Worm (Caenorhabditis elegans) whole organism, young adult: ENCODE measurements around the gene C25H3.17.

Experiments used
- B0261.1 ChIP-seq: sonication (generic microtip); optimal IDR thresholded peaks from 2 replicates; lab custom pipeline; 2016; ENCODE audit warnings: mild to moderate bottlenecking, missing genetic modification characterization, moderate library complexity, missing compliant biosample characterization
- C17E4.6 ChIP-seq: fragments of 200-800 bp; sonication (Bioruptor generic); IDR thresholded peaks from 2 replicates; pipeline ENCODE4 v1.3.6; 2022; ENCODE audit warnings: missing genetic modification reagents, missing genetic modification characterization, missing compliant biosample characterization
- F33H1.4 ChIP-seq: fragments of 200-800 bp; sonication (Bioruptor generic); IDR thresholded peaks from 2 replicates; pipeline ENCODE4 v1.3.6; 2022; ENCODE audit warnings: missing genetic modification reagents, missing genetic modification characterization, missing compliant biosample characterization
- F37B4.10 ChIP-seq: fragments of 200-800 bp; sonication (Bioruptor generic); IDR thresholded peaks from 2 replicates; pipeline ENCODE4 v1.3.6; 2022; ENCODE audit warnings: missing genetic modification characterization, missing compliant biosample characterization
- F52B5.7 ChIP-seq: sonication (generic microtip); optimal IDR thresholded peaks from 2 replicates; lab custom pipeline; 2016; ENCODE audit warnings: mild to moderate bottlenecking, missing genetic modification characterization, missing compliant biosample characterization
- K12H6.12 ChIP-seq: fragments of 200-800 bp; sonication (Bioruptor generic); optimal IDR thresholded peaks from 2 replicates; lab custom pipeline; 2018; ENCODE audit warnings: mild to moderate bottlenecking, missing genetic modification characterization, missing compliant biosample characterization
- T26A5.8 ChIP-seq: sonication (generic microtip); optimal IDR thresholded peaks from 2 replicates; lab custom pipeline; 2016; ENCODE audit warnings: missing genetic modification characterization, missing compliant biosample characterization
- Y67H2A.10 ChIP-seq: fragments of 200-800 bp; sonication (Bioruptor generic); conservative IDR thresholded peaks from 2 replicates; pipeline ENCODE4 v1.3.6; 2022; ENCODE audit warnings: missing genetic modification reagents, missing genetic modification characterization, missing compliant biosample characterization
- attf-5 ChIP-seq: fragments of 200-800 bp; sonication (Bioruptor generic); optimal IDR thresholded peaks from 2 replicates; lab custom pipeline; 2018; ENCODE audit warnings: mild to moderate bottlenecking, missing genetic modification characterization, missing compliant biosample characterization
- attf-6 ChIP-seq: fragments of 200-800 bp; sonication (Bioruptor generic); IDR thresholded peaks from 2 replicates; pipeline ENCODE4 v1.3.6; 2022; ENCODE audit warnings: missing genetic modification reagents, missing genetic modification characterization, missing compliant biosample characterization
- bed-1 ChIP-seq: fragments of 200-800 bp; sonication (Bioruptor generic); IDR thresholded peaks from 2 replicates; pipeline ENCODE4 v1.3.6; 2022; ENCODE audit warnings: missing genetic modification reagents, missing genetic modification characterization, missing compliant biosample characterization
- cebp-1 ChIP-seq, 2 experiments: fragments of 200-800 bp in 1 of 2; sonication (Bioruptor generic) in 1 of 2; sonication (generic microtip) in 1 of 2; IDR thresholded peaks in 1 of 2; optimal IDR thresholded peaks in 1 of 2; 2 replicates each; pipeline versions ENCODE4 v1.3.6 to Lab custom; 2017 to 2022; ENCODE audit warnings: missing compliant biosample characterization in 2 of 2, missing genetic modification characterization in 2 of 2, mild to moderate bottlenecking in 1 of 2, missing genetic modification reagents in 1 of 2, moderate library complexity in 1 of 2
- cebp-2 ChIP-seq: fragments of 200-800 bp; sonication (Bioruptor generic); IDR thresholded peaks from 2 replicates; pipeline ENCODE4 v1.3.6; 2022; ENCODE audit warnings: missing genetic modification characterization, missing compliant biosample characterization
- ceh-58 ChIP-seq: fragments of 200-800 bp; sonication (Bioruptor generic); IDR thresholded peaks from 2 replicates; pipeline ENCODE4 v1.3.6; 2022; ENCODE audit warnings: missing genetic modification characterization, missing compliant biosample characterization
- dpff-1 ChIP-seq: sonication (generic microtip); optimal IDR thresholded peaks from 2 replicates; lab custom pipeline; 2017; ENCODE audit warnings: mild to moderate bottlenecking, missing genetic modification characterization, missing compliant biosample characterization
- efl-1 ChIP-seq: fragments of 150-350 bp; optimal IDR thresholded peaks from 2 replicates; lab custom pipeline; 2014; ENCODE audit warnings: missing biosample characterization, missing genetic modification reagents, missing genetic modification characterization
- ets-4 ChIP-seq: fragments of 200-800 bp; sonication (Bioruptor generic); optimal IDR thresholded peaks from 2 replicates; lab custom pipeline; 2018; ENCODE audit warnings: mild to moderate bottlenecking, missing genetic modification characterization, missing compliant biosample characterization
- fkh-3 ChIP-seq: sonication (generic microtip); optimal IDR thresholded peaks from 2 replicates; lab custom pipeline; 2016; ENCODE audit warnings: mild to moderate bottlenecking, missing genetic modification characterization, missing compliant biosample characterization
- him-1 ChIP-seq: sonication (generic microtip); optimal IDR thresholded peaks from 2 replicates; lab custom pipeline; 2016; ENCODE audit warnings: missing genotype, missing genetic modification reagents, missing genetic modification characterization, missing compliant biosample characterization
- hlh-12 ChIP-seq: sonication (generic microtip); optimal IDR thresholded peaks from 2 replicates; lab custom pipeline; 2016; ENCODE audit warnings: missing genetic modification characterization, missing compliant biosample characterization
- hmg-20 ChIP-seq: fragments of 200-800 bp; sonication (Bioruptor generic); IDR thresholded peaks from 2 replicates; pipeline ENCODE4 v1.3.6; 2022; ENCODE audit warnings: missing genetic modification reagents, missing genetic modification characterization, missing compliant biosample characterization
- let-526 ChIP-seq: fragments of 200-800 bp; sonication (Bioruptor generic); IDR thresholded peaks from 2 replicates; pipeline ENCODE4 v1.3.6; 2022; ENCODE audit warnings: missing genetic modification reagents, missing genetic modification characterization, missing compliant biosample characterization
- let-607 ChIP-seq, 2 experiments: fragments of 200-800 bp in 1 of 2; sonication (Bioruptor generic) in 1 of 2; sonication (generic microtip) in 1 of 2; optimal IDR thresholded peaks; 2 replicates each; lab custom pipeline; 2016 to 2018; ENCODE audit warnings: mild to moderate bottlenecking in 2 of 2, missing compliant biosample characterization in 2 of 2, missing genetic modification characterization in 2 of 2, moderate library complexity in 2 of 2, missing genotype in 1 of 2
- madf-3 ChIP-seq: fragments of 200-800 bp; sonication (Bioruptor generic); IDR thresholded peaks from 2 replicates; pipeline ENCODE4 v1.3.6; 2022; ENCODE audit warnings: missing genetic modification reagents, missing genetic modification characterization, missing compliant biosample characterization
- mes-4 ChIP-seq: sonication (generic microtip); optimal IDR thresholded peaks from 2 replicates; lab custom pipeline; 2016; ENCODE audit warnings: missing genotype, missing genetic modification characterization, missing compliant biosample characterization
- mxl-1 ChIP-seq: sonication (generic microtip); optimal IDR thresholded peaks from 2 replicates; lab custom pipeline; 2016; ENCODE audit warnings: missing genetic modification characterization, missing compliant biosample characterization
- nfyb-1 ChIP-seq: fragments of 200-800 bp; sonication (Bioruptor generic); IDR thresholded peaks from 2 replicates; pipeline ENCODE4 v1.3.6; 2022; ENCODE audit warnings: missing genetic modification reagents, missing genetic modification characterization, missing compliant biosample characterization
- nhr-27 ChIP-seq: fragments of 200-800 bp; sonication (Bioruptor generic); optimal IDR thresholded peaks from 2 replicates; lab custom pipeline; 2018; ENCODE audit warnings: mild to moderate bottlenecking, missing genetic modification characterization, moderate library complexity, missing compliant biosample characterization
- nhr-90 ChIP-seq: sonication (generic microtip); optimal IDR thresholded peaks from 2 replicates; lab custom pipeline; 2016; ENCODE audit warnings: missing genotype, mild to moderate bottlenecking, missing genetic modification characterization, missing compliant biosample characterization
- rpc-1 ChIP-seq, 2 experiments: fragments of 150-350 bp in 1 of 2; sonication (generic microtip) in 1 of 2; optimal IDR thresholded peaks; 2 replicates each; lab custom pipeline; 2014 to 2018; ENCODE audit warnings: missing biosample characterization in 1 of 2, missing genetic modification characterization in 1 of 2, missing genetic modification reagents in 1 of 2, missing genotype in 1 of 2
- somi-1 ChIP-seq: fragments of 200-800 bp; sonication (Bioruptor generic); optimal IDR thresholded peaks from 2 replicates; lab custom pipeline; 2018; ENCODE audit warnings: mild to moderate bottlenecking, missing genetic modification characterization, missing compliant biosample characterization
- tbp1 ChIP-seq: fragments of 200-800 bp; sonication (Bioruptor generic); optimal IDR thresholded peaks from 2 replicates; lab custom pipeline; 2018; ENCODE audit warnings: mild to moderate bottlenecking, missing genetic modification characterization, missing compliant biosample characterization
- tlf-1 ChIP-seq: fragments of 200-800 bp; sonication (Bioruptor generic); optimal IDR thresholded peaks from 2 replicates; lab custom pipeline; 2018; ENCODE audit warnings: mild to moderate bottlenecking, missing genetic modification characterization, missing compliant biosample characterization
- unc-130 ChIP-seq: sonication (generic microtip); optimal IDR thresholded peaks from 2 replicates; lab custom pipeline; 2016; ENCODE audit warnings: missing genetic modification reagents, missing genetic modification characterization, missing compliant biosample characterization
- zfh-2 ChIP-seq: fragments of 200-800 bp; sonication (Bioruptor generic); conservative IDR thresholded peaks from 2 replicates; pipeline ENCODE4 v1.3.6; 2022; ENCODE audit warnings: missing genetic modification reagents, missing genetic modification characterization, missing compliant biosample characterization
- ztf-18 ChIP-seq: sonication (generic microtip); optimal IDR thresholded peaks from 2 replicates; lab custom pipeline; 2016; ENCODE audit warnings: missing genotype, mild to moderate bottlenecking, missing genetic modification characterization, missing compliant biosample characterization
- ztf-3 ChIP-seq: fragments of 200-800 bp; sonication (Bioruptor generic); optimal IDR thresholded peaks from 2 replicates; lab custom pipeline; 2018; ENCODE audit warnings: mild to moderate bottlenecking, missing genetic modification characterization, missing compliant biosample characterization

Gene C25H3.17

DNA sequence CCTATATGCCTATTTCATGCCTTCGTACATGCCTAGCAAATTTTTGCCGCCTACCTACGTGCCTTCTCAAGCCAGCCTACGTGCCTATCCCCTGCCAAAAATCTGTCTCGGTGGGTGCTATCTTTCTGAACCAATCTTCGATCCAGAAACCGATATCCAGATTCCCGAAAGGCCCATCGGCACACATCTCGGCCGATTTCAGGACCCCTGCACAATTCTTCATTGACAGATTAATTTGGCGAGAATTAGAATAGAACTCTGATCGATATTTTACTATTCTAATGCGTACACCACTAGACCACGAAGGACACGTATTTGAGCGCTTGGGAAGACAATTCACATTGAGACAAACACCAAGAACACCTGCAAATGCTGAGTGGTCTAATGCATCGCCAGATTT lies 1.9 kb downstream of the C25H3.17 start:
- TF ChIP-seq mxl-1: no peak
- TF ChIP-seq nhr-27 (tag; lab: Kevin White, UChicago): no peak
- peak; percentile 20 for TF ChIP-seq rpc-1 (optimal IDR thresholded peaks at IDR 0.05; lab: Kevin White, UChicago)
- peak; percentile 62 for TF ChIP-seq rpc-1 (tag; optimal IDR thresholded peaks at IDR 0.05; lab: Kevin White, UChicago)
- TF ChIP-seq F52B5.7 (tag; lab: Kevin White, UChicago): no peak
- TF ChIP-seq dpff-1 (tag; lab: Kevin White, UChicago): no peak
- TF ChIP-seq T26A5.8 (tag; lab: Kevin White, UChicago): no peak
- TF ChIP-seq ets-4 (GFP tag; lab: Kevin White, UChicago): no peak
- peak; percentile 7 for TF ChIP-seq B0261.1 (tag; lab: Kevin White, UChicago)
- peak; percentile 69 for TF ChIP-seq tbp1 (GFP tag; lab: Kevin White, UChicago)
- TF ChIP-seq madf-3: no peak
- TF ChIP-seq cebp-1 (GFP tag; IDR thresholded peaks at IDR 0.05; lab: Robert Waterston, UW): no peak
- no peak for TF ChIP-seq cebp-1 (tag; optimal IDR thresholded peaks at IDR 0.05; lab: Kevin White, UChicago)

DNA sequence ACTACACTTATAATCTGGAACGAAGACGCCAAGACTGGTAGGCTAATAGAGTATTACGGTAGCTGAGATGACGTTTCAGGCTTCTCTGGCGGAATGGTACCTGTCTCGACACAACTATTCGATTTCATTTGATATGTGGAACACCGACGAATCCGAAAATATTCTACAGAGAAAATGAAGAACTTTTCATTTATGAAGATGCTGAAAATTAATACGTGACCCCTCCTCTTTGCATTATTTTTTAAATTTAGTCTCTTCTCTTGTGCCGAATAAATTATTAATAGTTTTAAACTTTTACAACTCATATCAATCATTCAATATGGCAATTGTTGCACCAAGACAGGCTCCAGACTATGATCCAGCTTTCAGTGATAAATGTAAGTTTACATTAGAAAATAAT lies 3.5 kb downstream of the C25H3.17 start, which contains the start of gene C25H3.16:
Gene C25H3.16, plus strand, starts transcription at position 301 of the 400 bp plus-strand sequence.
- TF ChIP-seq him-1 (tag; lab: Kevin White, UChicago) (peak; percentile 74), nfyb-1 (GFP tag; lab: Robert Waterston, UW) (no peak)

DNA sequence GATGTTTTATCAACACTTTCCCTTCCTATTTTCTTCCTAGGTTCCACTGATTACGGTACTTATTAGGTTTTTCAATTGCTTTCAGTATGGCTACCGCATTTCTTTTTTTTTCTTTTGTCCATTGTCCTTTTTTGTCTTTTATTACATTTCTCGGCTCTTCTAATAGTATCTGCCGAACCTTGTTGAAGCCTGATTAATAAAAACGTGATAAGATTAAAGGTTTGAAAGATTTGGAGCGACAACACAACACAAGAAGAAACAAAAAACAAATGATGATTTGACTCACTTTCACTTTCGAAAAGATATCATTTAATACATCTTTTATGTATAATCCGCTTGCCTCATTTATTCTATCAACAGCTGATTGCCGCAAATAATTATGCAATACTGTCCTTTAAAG lies 4.5 kb downstream of the C25H3.17 start, which contains the start of gene C25H3.15:
Gene C25H3.15, plus strand, starts transcription at position 301 of the 400 bp plus-strand sequence.
- TF ChIP-seq let-607 (tag; optimal IDR thresholded peaks at IDR 0.05; lab: Kevin White, UChicago) (no peak), somi-1 (GFP tag; lab: Kevin White, UChicago) (no peak), K12H6.12 (tag; lab: Kevin White, UChicago) (no peak), attf-6 (GFP tag; lab: Robert Waterston, UW) (no peak), ceh-58 (GFP tag; lab: Robert Waterston, UW) (no peak), C17E4.6 (no peak), ztf-18 (tag; lab: Kevin White, UChicago) (no peak), hmg-20 (GFP tag; lab: Robert Waterston, UW) (no peak), F37B4.10 (GFP tag; lab: Robert Waterston, UW) (no peak), zfh-2 (GFP tag; lab: Robert Waterston, UW) (no peak), rpc-1 (optimal IDR thresholded peaks at IDR 0.05; lab: Kevin White, UChicago) (no peak), rpc-1 (tag; optimal IDR thresholded peaks at IDR 0.05; lab: Kevin White, UChicago) (no peak), let-526 (GFP tag; lab: Robert Waterston, UW) (no peak), unc-130 (GFP tag; lab: Kevin White, UChicago) (no peak)

DNA sequence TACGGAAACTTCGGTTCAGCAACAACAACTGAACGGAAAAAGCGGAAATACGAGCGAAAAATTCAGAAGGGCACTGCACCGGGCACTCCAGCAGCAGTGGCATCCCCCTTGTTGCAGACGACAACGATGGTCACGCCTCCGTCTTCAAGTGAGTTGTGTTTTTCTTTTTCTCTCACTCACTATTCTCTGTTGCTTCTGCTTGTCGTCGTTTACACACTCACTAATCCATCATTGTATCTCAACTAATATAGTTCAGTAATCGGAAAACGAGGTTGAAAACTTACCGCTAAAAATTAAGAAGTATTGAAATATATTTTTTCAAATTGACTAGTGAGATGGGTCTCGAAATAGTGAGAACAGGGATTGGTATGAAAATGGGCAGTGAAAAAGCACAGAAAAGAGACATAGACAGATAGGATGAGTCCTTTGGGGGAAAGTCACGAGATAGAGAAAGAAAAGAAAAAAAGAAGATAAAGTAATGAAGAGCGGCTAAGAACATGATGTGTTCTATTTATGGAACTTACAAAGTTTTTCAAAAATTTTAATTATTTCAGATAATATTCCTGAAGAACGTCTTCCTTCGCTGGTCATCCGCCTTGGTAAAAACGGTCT lies 6.2 kb downstream of the C25H3.17 start:
- TF ChIP-seq nhr-90 (tag; lab: Kevin White, UChicago): no peak
- no peak for TF ChIP-seq efl-1
- TF ChIP-seq F33H1.4 (GFP tag; lab: Robert Waterston, UW): no peak
- no peak for TF ChIP-seq cebp-2 (GFP tag; lab: Robert Waterston, UW)
- TF ChIP-seq ztf-3 (GFP tag; lab: Kevin White, UChicago): no peak
- TF ChIP-seq dpff-1 (tag; lab: Kevin White, UChicago): no peak
- no peak for TF ChIP-seq Y67H2A.10 (GFP tag; lab: Robert Waterston, UW)
- TF ChIP-seq attf-5: no peak
- TF ChIP-seq mes-4 (tag; lab: Kevin White, UChicago): no peak
- TF ChIP-seq tlf-1 (GFP tag; lab: Kevin White, UChicago): no peak
- no peak for TF ChIP-seq hlh-12
- no peak for TF ChIP-seq fkh-3 (tag; lab: Kevin White, UChicago)
- no peak for TF ChIP-seq T26A5.8 (tag; lab: Kevin White, UChicago)
- TF ChIP-seq C17E4.6: no peak
- TF ChIP-seq bed-1: no peak
